Worm (Caenorhabditis elegans): ENCODE results near the gene prx-6.

DNA sequence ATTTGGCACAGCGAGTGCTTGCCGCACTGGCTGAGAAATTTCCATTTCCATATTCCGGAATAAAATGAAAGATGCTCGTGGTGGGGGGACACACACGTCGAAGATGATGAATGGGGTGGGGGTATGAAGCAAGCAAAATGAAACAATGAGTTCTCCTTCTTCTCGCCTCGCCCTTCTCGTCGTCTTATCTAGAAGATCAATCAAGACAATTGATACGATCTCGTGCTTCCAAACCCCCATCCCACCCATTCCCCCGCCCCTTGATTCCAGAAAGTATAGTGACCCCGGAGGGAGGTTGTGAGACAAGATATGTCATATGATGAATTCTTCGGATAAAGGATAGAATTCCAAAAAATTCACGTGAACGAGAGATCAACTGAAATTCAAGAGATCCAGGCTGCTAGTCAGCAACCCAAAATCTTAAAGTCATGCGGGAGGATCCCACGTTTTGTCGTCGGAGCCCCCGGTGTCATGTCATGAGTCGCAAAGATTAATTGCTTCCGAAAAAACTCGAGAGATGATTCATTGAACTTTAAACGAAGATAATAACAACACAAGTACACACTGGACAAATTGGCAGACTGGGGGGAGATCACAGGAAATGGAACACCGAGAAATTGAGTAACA is 25.3 kb downstream of the prx-6 start:
- TF ChIP-seq R02D3.7 (tag; optimal IDR thresholded peaks at IDR 0.05): no peak
- TF ChIP-seq ama-1 (optimal IDR thresholded peaks at IDR 0.05): no peak
- no peak for TF ChIP-seq nfya-1 (tag; optimal IDR thresholded peaks at IDR 0.05; ENCODE audit: insufficient read depth)
- no peak for TF ChIP-seq elt-2 (tag; optimal IDR thresholded peaks at IDR 0.05)
- TF ChIP-seq unc-39 (tag; optimal IDR thresholded peaks at IDR 0.05): no peak
- peak; percentile 68 for TF ChIP-seq nhr-11 (tag; optimal IDR thresholded peaks at IDR 0.05)
- TF ChIP-seq nhr-76 (tag; optimal IDR thresholded peaks at IDR 0.05): no peak
- TF ChIP-seq pqm-1 (tag; optimal IDR thresholded peaks at IDR 0.05): no peak
- no peak for TF ChIP-seq nhr-77 (tag; optimal IDR thresholded peaks at IDR 0.05)
- no peak for TF ChIP-seq lsy-12 (tag; optimal IDR thresholded peaks at IDR 0.05)
- no peak for TF ChIP-seq fos-1 (tag; optimal IDR thresholded peaks at IDR 0.05)
- no peak for TF ChIP-seq aly-2 (tag; optimal IDR thresholded peaks at IDR 0.05)
- TF ChIP-seq nhr-23 (tag; optimal IDR thresholded peaks at IDR 0.05): no peak
